Fruit fly (Drosophila melanogaster) whole organism, embryonic: ENCODE measurements around the gene CG3071.

Source experiments
- Abd-B ChIP-seq: fragments of 200-800 bp; sonication (Bioruptor generic); optimal IDR thresholded peaks from 2 replicates; lab custom pipeline; 2018; ENCODE audit warnings: missing biosample characterization, mild to moderate bottlenecking, missing genetic modification characterization, moderate library complexity
- B-H1 ChIP-seq: fragments of 200-800 bp; sonication (Bioruptor generic); IDR thresholded peaks from 3 replicates; pipeline ENCODE4 v1.3.6; 2022; ENCODE audit warnings: missing biosample characterization, missing genetic modification characterization
- Bteb2 ChIP-seq: fragments of 200-800 bp; sonication (Bioruptor generic); optimal IDR thresholded peaks from 2 replicates; lab custom pipeline; 2016; ENCODE audit warnings: missing biosample characterization, missing genetic modification characterization
- CG10147 ChIP-seq: fragments of 200-800 bp; sonication (Bioruptor generic); optimal IDR thresholded peaks from 2 replicates; lab custom pipeline; 2019; ENCODE audit warnings: missing biosample characterization, mild to moderate bottlenecking, missing genetic modification characterization, moderate library complexity
- CG10267 ChIP-seq: fragments of 200-800 bp; sonication (Bioruptor generic); optimal IDR thresholded peaks from 2 replicates; lab custom pipeline; 2018; ENCODE audit warnings: missing biosample characterization, mild to moderate bottlenecking, missing genetic modification characterization, moderate library complexity
- CG10462 ChIP-seq: fragments of 200-800 bp; sonication (Bioruptor generic); optimal IDR thresholded peaks from 2 replicates; lab custom pipeline; 2016; ENCODE audit warnings: missing biosample characterization, missing genetic modification characterization
- CG12942 ChIP-seq: fragments of 200-800 bp; sonication (Bioruptor generic); optimal IDR thresholded peaks from 3 replicates; lab custom pipeline; 2016; ENCODE audit warnings: missing biosample characterization, missing genetic modification characterization
- CG14014 ChIP-seq: fragments of 200-800 bp; sonication (Bioruptor generic); IDR thresholded peaks from 2 replicates; pipeline ENCODE4 v1.3.6; 2022; ENCODE audit warnings: missing biosample characterization, missing genetic modification characterization
- CG1529 ChIP-seq: fragments of 200-800 bp; sonication (Bioruptor generic); optimal IDR thresholded peaks from 3 replicates; lab custom pipeline; 2018; ENCODE audit warnings: missing biosample characterization, missing genetic modification characterization
- CG17361 ChIP-seq: fragments of 200-800 bp; sonication (Bioruptor generic); IDR thresholded peaks from 3 replicates; pipeline ENCODE4 v1.3.6; 2022; ENCODE audit warnings: missing biosample characterization, missing genetic modification characterization
- CG1832 ChIP-seq: fragments of 200-800 bp; sonication (Bioruptor generic); optimal IDR thresholded peaks from 2 replicates; lab custom pipeline; 2017; ENCODE audit warnings: missing biosample characterization, mild to moderate bottlenecking, missing genetic modification characterization, inconsistent platforms
- CG18619 ChIP-seq: fragments of 200-800 bp; sonication (Bioruptor generic); optimal IDR thresholded peaks from 3 replicates; lab custom pipeline; 2017; ENCODE audit warnings: missing biosample characterization, mild to moderate bottlenecking, missing genetic modification characterization
- CG2202 ChIP-seq: fragments of 200-800 bp; sonication (Bioruptor generic); optimal IDR thresholded peaks from 2 replicates; lab custom pipeline; 2018; ENCODE audit warnings: missing biosample characterization, mild to moderate bottlenecking, missing genetic modification characterization
- CG31365 ChIP-seq: fragments of 200-800 bp; sonication (Bioruptor generic); optimal IDR thresholded peaks from 2 replicates; lab custom pipeline; 2018; ENCODE audit warnings: missing biosample characterization, mild to moderate bottlenecking, missing genetic modification characterization
- CG31441 ChIP-seq: fragments of 200-800 bp; sonication (Bioruptor generic); IDR thresholded peaks from 2 replicates; pipeline ENCODE4 v1.3.6; 2022; ENCODE audit warnings: missing biosample characterization, missing genetic modification characterization
- CG34422 ChIP-seq: fragments of 200-800 bp; sonication (Bioruptor generic); IDR thresholded peaks from 3 replicates; pipeline ENCODE4 v1.3.6; 2022; ENCODE audit warnings: missing biosample characterization, missing genetic modification characterization
- CG4360 ChIP-seq: fragments of 200-800 bp; sonication (Bioruptor generic); IDR thresholded peaks from 2 replicates; pipeline ENCODE4 v1.3.6; 2022; ENCODE audit warnings: missing biosample characterization, missing genetic modification characterization
- CG4730 ChIP-seq: fragments of 200-800 bp; sonication (Bioruptor generic); IDR thresholded peaks from 2 replicates; pipeline ENCODE4 v1.3.6; 2022; ENCODE audit warnings: missing biosample characterization, missing genetic modification characterization
- CG7271 ChIP-seq: fragments of 200-800 bp; sonication (Bioruptor generic); optimal IDR thresholded peaks from 2 replicates; lab custom pipeline; 2018; ENCODE audit warnings: missing biosample characterization, mild to moderate bottlenecking, missing genetic modification characterization, moderate library complexity
- CkIIα-i1 ChIP-seq: fragments of 200-800 bp; sonication (Bioruptor generic); IDR thresholded peaks from 2 replicates; pipeline ENCODE4 v1.3.6; 2022; ENCODE audit warnings: missing biosample characterization, missing genetic modification characterization
- Deaf1 ChIP-seq: fragments of 200-800 bp; optimal IDR thresholded peaks from 3 replicates; lab custom pipeline; 2019; ENCODE audit warnings: missing biosample characterization, mild to moderate bottlenecking, missing genetic modification characterization, moderate library complexity
- Ets97D ChIP-seq: fragments of 200-800 bp; sonication (Bioruptor generic); optimal IDR thresholded peaks from 3 replicates; lab custom pipeline; 2016; ENCODE audit warnings: missing biosample characterization, missing genetic modification characterization
- Gsc ChIP-seq: fragments of 200-800 bp; sonication (Bioruptor generic); IDR thresholded peaks from 2 replicates; pipeline ENCODE4 v1.3.6; 2022; ENCODE audit warnings: missing biosample characterization, missing genetic modification characterization
- HLH4C ChIP-seq: fragments of 200-800 bp; sonication (Bioruptor generic); IDR thresholded peaks from 3 replicates; pipeline ENCODE4 v1.3.6; 2022; ENCODE audit warnings: missing biosample characterization, missing genetic modification characterization; ENCODE audit not compliant: partially characterized antibody
- Hr3 ChIP-seq: fragments of 200-800 bp; sonication (Bioruptor generic); optimal IDR thresholded peaks from 3 replicates; lab custom pipeline; 2016; ENCODE audit warnings: missing biosample characterization, missing genetic modification characterization
- MBD-R2 ChIP-seq: fragments of 200-800 bp; sonication (Bioruptor generic); IDR thresholded peaks from 2 replicates; pipeline ENCODE4 v1.3.6; 2022; ENCODE audit warnings: missing biosample characterization, missing genetic modification characterization
- Meics ChIP-seq: fragments of 200-800 bp; sonication (Bioruptor generic); optimal IDR thresholded peaks from 2 replicates; lab custom pipeline; 2017; ENCODE audit warnings: missing biosample characterization, mild to moderate bottlenecking, missing genetic modification characterization
- Mes4 ChIP-seq: fragments of 200-800 bp; sonication (Bioruptor generic); optimal IDR thresholded peaks from 2 replicates; lab custom pipeline; 2016; ENCODE audit warnings: missing biosample characterization, missing genetic modification characterization
- NC2β ChIP-seq: fragments of 200-800 bp; sonication (Bioruptor generic); optimal IDR thresholded peaks from 2 replicates; lab custom pipeline; 2016; ENCODE audit warnings: missing biosample characterization, missing genetic modification characterization
- Neu2 ChIP-seq: fragments of 200-800 bp; sonication (Bioruptor generic); optimal IDR thresholded peaks from 3 replicates; lab custom pipeline; 2016; ENCODE audit warnings: missing biosample characterization, missing genetic modification characterization, borderline replicate concordance
- Taf1 ChIP-seq: fragments of 200-800 bp; sonication (Bioruptor generic); IDR thresholded peaks from 2 replicates; pipeline ENCODE4 v1.3.6; 2022; ENCODE audit warnings: missing biosample characterization, missing genetic modification characterization
- cad ChIP-seq: fragments of >200 bp; optimal IDR thresholded peaks from 2 replicates; lab custom pipeline; 2017; ENCODE audit warnings: missing biosample characterization, missing genetic modification characterization
- chif ChIP-seq, 2 experiments: fragments of 200-800 bp; sonication (Bioruptor generic); optimal IDR thresholded peaks; 3 replicates each; lab custom pipeline; 2016; ENCODE audit warnings: missing biosample characterization in 2 of 2, missing genetic modification characterization in 2 of 2
- chn ChIP-seq: fragments of 200-800 bp; sonication (Bioruptor generic); optimal IDR thresholded peaks from 2 replicates; lab custom pipeline; 2016; ENCODE audit warnings: missing biosample characterization, missing genetic modification characterization
- crp ChIP-seq, 2 experiments: fragments of 200-800 bp; sonication (Bioruptor generic); optimal IDR thresholded peaks; 2 replicates in 1 of 2; 3 replicates in 1 of 2; lab custom pipeline; 2017; ENCODE audit warnings: missing biosample characterization in 2 of 2, missing genetic modification characterization in 2 of 2, mild to moderate bottlenecking in 1 of 2, moderate library complexity in 1 of 2
- eve ChIP-seq, 2 experiments: fragments of >200 bp; optimal IDR thresholded peaks; 2 replicates each; lab custom pipeline; 2017; ENCODE audit warnings: missing biosample characterization in 2 of 2, missing genetic modification characterization in 2 of 2
- gt ChIP-seq: fragments of 200-800 bp; sonication (Bioruptor generic); IDR thresholded peaks from 2 replicates; pipeline ENCODE4 v1.3.6; 2022; ENCODE audit warnings: missing biosample characterization, missing genetic modification characterization
- jigr1 ChIP-seq: fragments of 200-800 bp; sonication (Bioruptor generic); IDR thresholded peaks from 3 replicates; pipeline ENCODE4 v1.3.6; 2022; ENCODE audit warnings: missing biosample characterization, missing genetic modification characterization
- lola ChIP-seq, 3 experiments: fragments of >200 bp in 2 of 3; fragments of 200-800 bp in 1 of 3; sonication (Bioruptor generic) in 1 of 3; optimal IDR thresholded peaks; 2 replicates each; lab custom pipeline; 2017 to 2019; ENCODE audit warnings: missing biosample characterization in 3 of 3, missing genetic modification characterization in 3 of 3, mild to moderate bottlenecking in 1 of 3, moderate library complexity in 1 of 3
- luna ChIP-seq: fragments of 200-800 bp; sonication (Bioruptor generic); optimal IDR thresholded peaks from 2 replicates; lab custom pipeline; 2016; ENCODE audit warnings: missing biosample characterization, missing genetic modification characterization
- nerfin-1 ChIP-seq: fragments of 200-800 bp; sonication (Bioruptor generic); optimal IDR thresholded peaks from 3 replicates; lab custom pipeline; 2019; ENCODE audit warnings: missing biosample characterization, mild to moderate bottlenecking, missing genetic modification characterization, moderate library complexity
- pros ChIP-seq: fragments of 200-800 bp; sonication (Bioruptor generic); optimal IDR thresholded peaks from 3 replicates; lab custom pipeline; 2019; ENCODE audit warnings: missing biosample characterization, mild to moderate bottlenecking, missing genetic modification characterization, moderate library complexity
- sim ChIP-seq: fragments of 200-800 bp; sonication (Bioruptor generic); IDR thresholded peaks from 2 replicates; pipeline ENCODE4 v1.3.6; 2022; ENCODE audit warnings: missing biosample characterization, missing genetic modification characterization
- slou ChIP-seq: fragments of 200-800 bp; sonication (Bioruptor generic); optimal IDR thresholded peaks from 3 replicates; lab custom pipeline; 2016; ENCODE audit warnings: missing biosample characterization, missing genetic modification characterization
- so ChIP-seq: fragments of 200-800 bp; sonication (Bioruptor generic); IDR thresholded peaks from 3 replicates; pipeline ENCODE4 v1.3.6; 2022; ENCODE audit warnings: missing biosample characterization, missing genetic modification characterization
- tup ChIP-seq: fragments of 200-800 bp; sonication (Bioruptor generic); optimal IDR thresholded peaks from 2 replicates; lab custom pipeline; 2016; ENCODE audit warnings: missing biosample characterization, mild to moderate bottlenecking, missing genetic modification characterization, moderate library complexity
- twi ChIP-seq: fragments of 200-800 bp; optimal IDR thresholded peaks from 2 replicates; lab custom pipeline; 2019; ENCODE audit warnings: missing biosample characterization, mild to moderate bottlenecking, missing genetic modification characterization, moderate library complexity
- unpg ChIP-seq: fragments of 200-800 bp; sonication (Bioruptor generic); optimal IDR thresholded peaks from 3 replicates; lab custom pipeline; 2018; ENCODE audit warnings: missing biosample characterization, mild to moderate bottlenecking, missing genetic modification characterization, moderate library complexity

CG3071 gene

dm6 chrX:2301613-2302522 lies 39.2 kb downstream of the CG3071 start (continued):
- peak in 1 of 3 experiments; percentile 75 for TF ChIP-seq lola (GFP tag; optimal IDR thresholded peaks at IDR 0.05; lab: Kevin White, UChicago)
- TF ChIP-seq tup, result peak; percentile 42
- TF ChIP-seq cad (GFP tag; lab: Kevin White, UChicago), result no peak
- peak in 1 of 2 experiments; percentile 34 for TF ChIP-seq crp (GFP tag; optimal IDR thresholded peaks at IDR 0.05; lab: Kevin White, UChicago)
- peak in 1 of 2 experiments; percentile 96 for TF ChIP-seq eve (GFP tag; optimal IDR thresholded peaks at IDR 0.05; lab: Kevin White, UChicago)
- no peak for TF ChIP-seq pros (GFP tag; lab: Kevin White, UChicago)
- peak; percentile 66 for TF ChIP-seq NC2β
- TF ChIP-seq jigr1 (GFP tag; lab: Robert Waterston, UW), result peak; percentile 86
- TF ChIP-seq Gsc (GFP tag; lab: Robert Waterston, UW), result peak; percentile 71
- peak; percentile 43; the same call in 1 of the 2 replicates for TF ChIP-seq MBD-R2 (GFP tag; lab: Robert Waterston, UW)
- peak; percentile 81 for TF ChIP-seq nerfin-1 (tag; lab: Kevin White, UChicago)
- peak; percentile 73 for TF ChIP-seq CG14014 (GFP tag; lab: Robert Waterston, UW)
- TF ChIP-seq CG12942, result peak; percentile 79
- TF ChIP-seq CG31365 (tag; lab: Kevin White, UChicago), result peak; percentile 46
- peak; percentile 76 for TF ChIP-seq Meics (GFP tag; lab: Kevin White, UChicago)
- TF ChIP-seq CG2202 (tag; lab: Kevin White, UChicago), result peak; percentile 52
- peak; percentile 78 to 86 for TF ChIP-seq chif (GFP tag; optimal IDR thresholded peaks at IDR 0.05; lab: Kevin White, UChicago)
- TF ChIP-seq chn, result peak; percentile 79
- TF ChIP-seq Deaf1 (tag; lab: Kevin White, UChicago), result peak; percentile 34
- TF ChIP-seq Hr3 (GFP tag; lab: Kevin White, UChicago), result peak; percentile 69
- peak; percentile 78 for TF ChIP-seq Abd-B (GFP tag; lab: Kevin White, UChicago)
- TF ChIP-seq sim (GFP tag; lab: Robert Waterston, UW), result peak; percentile 58
- TF ChIP-seq CG10267, result peak; percentile 64
- no peak for TF ChIP-seq Neu2 (GFP tag; lab: Kevin White, UChicago)
- peak; percentile 74 for TF ChIP-seq CG18619 (GFP tag; lab: Kevin White, UChicago)
- peak; percentile 81 for TF ChIP-seq Mes4 (GFP tag; lab: Kevin White, UChicago)
- TF ChIP-seq HLH4C (GFP tag; lab: Robert Waterston, UW), result no peak
- TF ChIP-seq Taf1, result peak; percentile 37; the same call in 1 of the 2 replicates
- peak; percentile 84 for TF ChIP-seq CG34422 (GFP tag; lab: Robert Waterston, UW)
- 0 out of 2 replicates have a peak, but pooled peaks have one; percentile 14 for TF ChIP-seq CkIIα-i1
- peak; percentile 73 for TF ChIP-seq B-H1
- TF ChIP-seq CG10462, result peak; percentile 34
- peak; percentile 58 for TF ChIP-seq CG10147 (GFP tag; lab: Kevin White, UChicago)
- TF ChIP-seq luna (GFP tag; lab: Kevin White, UChicago), result peak; percentile 52
- TF ChIP-seq slou (GFP tag; lab: Kevin White, UChicago), result peak; percentile 18
- TF ChIP-seq CG17361 (GFP tag; lab: Robert Waterston, UW), result peak; percentile 89
- TF ChIP-seq CG1832 (GFP tag; lab: Kevin White, UChicago), result no peak
- peak; percentile 41 for TF ChIP-seq CG4360 (GFP tag; lab: Robert Waterston, UW)
- peak; percentile 71 for TF ChIP-seq twi
- peak; percentile 80 for TF ChIP-seq CG1529 (GFP tag; lab: Kevin White, UChicago)
- TF ChIP-seq so (GFP tag; lab: Robert Waterston, UW), result peak; percentile 69; the same call in 1 of the 3 replicates
- peak; percentile 74 for TF ChIP-seq gt
- TF ChIP-seq Ets97D (GFP tag; lab: Kevin White, UChicago), result peak; percentile 41
- TF ChIP-seq CG31441 (GFP tag; lab: Robert Waterston, UW), result peak; percentile 82
- TF ChIP-seq CG4730 (GFP tag; lab: Robert Waterston, UW), result peak; percentile 67
- TF ChIP-seq Bteb2 (GFP tag; lab: Kevin White, UChicago), result peak; percentile 55
- peak; percentile 87 for TF ChIP-seq unpg (GFP tag; lab: Kevin White, UChicago)
- TF ChIP-seq CG7271 (tag; lab: Kevin White, UChicago), result no peak
